Worm (Caenorhabditis elegans): Measurements from ENCODE around the gene srh-241.

ce11 chrV:2891927-2892326 is 22.5 kb upstream of the srh-241 start, which contains the start of gene F37B4.15:
- TF ChIP-seq mab-5 (tag; optimal IDR thresholded peaks at IDR 0.05) (no peak), alr-1 (tag; optimal IDR thresholded peaks at IDR 0.05) (no peak), mdl-1 (tag; optimal IDR thresholded peaks at IDR 0.05) (no peak), nhr-12 (tag; optimal IDR thresholded peaks at IDR 0.05) (no peak), R02D3.7 (tag; optimal IDR thresholded peaks at IDR 0.05) (no peak), unc-62 (GFP tag; optimal IDR thresholded peaks at IDR 0.05) (no peak), F13H6.1 (tag; optimal IDR thresholded peaks at IDR 0.05) (no peak), lin-11 (tag; optimal IDR thresholded peaks at IDR 0.05) (no peak), nhr-10 (tag; optimal IDR thresholded peaks at IDR 0.05) (no peak), lsy-2 (tag; optimal IDR thresholded peaks at IDR 0.05) (no peak)

Measured in whole organism, L2 larva.